Worm (Caenorhabditis elegans) whole organism, late embryonic: ENCODE results near the gene F55G11.6.

Experiments used
- C38D4.7 ChIP-seq: fragments of 200-800 bp; sonication (Bioruptor generic); optimal IDR thresholded peaks from 2 replicates; lab custom pipeline; 2018; ENCODE audit warnings: mild to moderate bottlenecking, missing genetic modification characterization, moderate library complexity, missing compliant biosample characterization
- K09A11.1 ChIP-seq: sonication (generic microtip); optimal IDR thresholded peaks from 2 replicates; lab custom pipeline; 2017; ENCODE audit warnings: antibody characterized with exemption, mild to moderate bottlenecking, missing genetic modification characterization, missing compliant biosample characterization; ENCODE audit not compliant: insufficient read depth
- T23F11.4 ChIP-seq: fragments of 200-800 bp; sonication (Bioruptor generic); optimal IDR thresholded peaks from 2 replicates; lab custom pipeline; 2018; ENCODE audit warnings: mild to moderate bottlenecking, missing genetic modification characterization, missing compliant biosample characterization
- ceh-19 ChIP-seq: fragments of 200-800 bp; sonication (Bioruptor generic); optimal IDR thresholded peaks from 2 replicates; lab custom pipeline; 2018; ENCODE audit warnings: mild to moderate bottlenecking, missing genetic modification characterization, missing compliant biosample characterization
- ceh-2 ChIP-seq: sonication (generic microtip); optimal IDR thresholded peaks from 2 replicates; lab custom pipeline; 2016; ENCODE audit warnings: missing genotype, missing genetic modification characterization, missing compliant biosample characterization
- ceh-24 ChIP-seq: sonication (generic microtip); optimal IDR thresholded peaks from 2 replicates; lab custom pipeline; 2016; ENCODE audit warnings: mild to moderate bottlenecking, missing genetic modification characterization, missing compliant biosample characterization
- ceh-30 ChIP-seq: fragments of 150-350 bp; optimal IDR thresholded peaks from 2 replicates; lab custom pipeline; 2014; ENCODE audit warnings: missing biosample characterization, missing genetic modification characterization
- ceh-34 ChIP-seq: sonication (generic microtip); optimal IDR thresholded peaks from 2 replicates; lab custom pipeline; 2016; ENCODE audit warnings: mild to moderate bottlenecking, missing genetic modification characterization, missing compliant biosample characterization
- ceh-45 ChIP-seq: fragments of 200-800 bp; sonication (Bioruptor generic); IDR thresholded peaks from 2 replicates; pipeline ENCODE4 v1.3.6; 2022; ENCODE audit warnings: missing genetic modification reagents, missing genetic modification characterization, missing compliant biosample characterization
- ceh-6 ChIP-seq: fragments of 200-800 bp; sonication (Bioruptor generic); optimal IDR thresholded peaks from 2 replicates; lab custom pipeline; 2018; ENCODE audit warnings: mild to moderate bottlenecking, missing genetic modification characterization, missing compliant biosample characterization
- ceh-9 ChIP-seq: sonication (generic microtip); optimal IDR thresholded peaks from 2 replicates; lab custom pipeline; 2016; ENCODE audit warnings: mild to moderate bottlenecking, missing genetic modification characterization, inconsistent platforms, missing compliant biosample characterization
- che-1 ChIP-seq: sonication (generic microtip); optimal IDR thresholded peaks from 2 replicates; lab custom pipeline; 2016; ENCODE audit warnings: mild to moderate bottlenecking, missing genetic modification characterization, missing compliant biosample characterization
- dve-1 ChIP-seq: sonication (generic microtip); optimal IDR thresholded peaks from 2 replicates; lab custom pipeline; 2017; ENCODE audit warnings: antibody characterized with exemption, mild to moderate bottlenecking, missing genetic modification characterization, missing compliant biosample characterization
- elt-2 ChIP-seq: sonication (generic microtip); optimal IDR thresholded peaks from 2 replicates; lab custom pipeline; 2016; ENCODE audit warnings: missing genetic modification reagents, missing genetic modification characterization, missing compliant biosample characterization
- elt-4 ChIP-seq: sonication (generic microtip); optimal IDR thresholded peaks from 2 replicates; lab custom pipeline; 2016; ENCODE audit warnings: missing genetic modification characterization, missing compliant biosample characterization
- ets-4 ChIP-seq: sonication (generic microtip); optimal IDR thresholded peaks from 2 replicates; lab custom pipeline; 2016; ENCODE audit warnings: missing genetic modification characterization, missing compliant biosample characterization
- fkh-10 ChIP-seq: fragments of 150-350 bp; optimal IDR thresholded peaks from 2 replicates; lab custom pipeline; 2014; ENCODE audit warnings: missing biosample characterization, missing genetic modification reagents, missing genetic modification characterization
- gmeb-2 ChIP-seq: sonication (generic microtip); optimal IDR thresholded peaks from 2 replicates; lab custom pipeline; 2016; ENCODE audit warnings: missing genetic modification characterization, inconsistent platforms, missing compliant biosample characterization
- hlh-6 ChIP-seq: sonication (generic microtip); optimal IDR thresholded peaks from 2 replicates; lab custom pipeline; 2016; ENCODE audit warnings: missing genotype, missing genetic modification characterization, missing compliant biosample characterization
- hlh-8 ChIP-seq: sonication (generic microtip); optimal IDR thresholded peaks from 2 replicates; lab custom pipeline; 2016; ENCODE audit warnings: missing genotype, missing genetic modification characterization, missing compliant biosample characterization
- lin-11 ChIP-seq: fragments of 200-800 bp; sonication (Bioruptor generic); optimal IDR thresholded peaks from 2 replicates; lab custom pipeline; 2018; ENCODE audit warnings: mild to moderate bottlenecking, missing genetic modification characterization, missing compliant biosample characterization
- mec-3 ChIP-seq: sonication (generic microtip); optimal IDR thresholded peaks from 2 replicates; lab custom pipeline; 2016; ENCODE audit warnings: borderline replicate concordance, missing genetic modification characterization, missing compliant biosample characterization
- nfya-1 ChIP-seq: sonication (generic microtip); optimal IDR thresholded peaks from 2 replicates; lab custom pipeline; 2017; ENCODE audit warnings: missing genetic modification characterization, mild to moderate bottlenecking, missing compliant biosample characterization, antibody characterized with exemption, moderate library complexity
- nhr-11 ChIP-seq: fragments of 150-350 bp; optimal IDR thresholded peaks from 2 replicates; lab custom pipeline; 2014; ENCODE audit warnings: missing biosample characterization, missing genetic modification characterization
- nhr-232 ChIP-seq: sonication (generic microtip); optimal IDR thresholded peaks from 2 replicates; lab custom pipeline; 2016; ENCODE audit warnings: missing genetic modification characterization, missing compliant biosample characterization
- npax-4 ChIP-seq: sonication (generic microtip); optimal IDR thresholded peaks from 2 replicates; lab custom pipeline; 2016; ENCODE audit warnings: missing genetic modification characterization, missing compliant biosample characterization
- odd-2 ChIP-seq: sonication (generic microtip); optimal IDR thresholded peaks from 2 replicates; lab custom pipeline; 2017; ENCODE audit warnings: antibody characterized with exemption, mild to moderate bottlenecking, missing genetic modification characterization, missing compliant biosample characterization
- pax-1 ChIP-seq: fragments of 150-350 bp; optimal IDR thresholded peaks from 2 replicates; lab custom pipeline; 2014; ENCODE audit warnings: missing biosample characterization, missing genetic modification characterization
- pha-4 ChIP-seq: fragments of 150-350 bp; optimal IDR thresholded peaks from 2 replicates; lab custom pipeline; 2018; ENCODE audit warnings: missing biosample characterization, missing genetic modification reagents, missing genetic modification characterization
- pqm-1 ChIP-seq: sonication (generic microtip); optimal IDR thresholded peaks from 2 replicates; lab custom pipeline; 2016; ENCODE audit warnings: missing genetic modification characterization, missing compliant biosample characterization
- pros-1 ChIP-seq: fragments of 150-350 bp; optimal IDR thresholded peaks from 2 replicates; lab custom pipeline; 2014; ENCODE audit warnings: missing biosample characterization, missing genetic modification reagents, missing genetic modification characterization
- syd-9 ChIP-seq: sonication (generic microtip); optimal IDR thresholded peaks from 2 replicates; lab custom pipeline; 2016; ENCODE audit warnings: mild to moderate bottlenecking, missing genetic modification characterization, moderate library complexity, missing compliant biosample characterization
- tbx-2 ChIP-seq: sonication (generic microtip); optimal IDR thresholded peaks from 2 replicates; lab custom pipeline; 2016; ENCODE audit warnings: missing genetic modification characterization, missing compliant biosample characterization
- tbx-7 ChIP-seq: sonication (generic microtip); optimal IDR thresholded peaks from 2 replicates; lab custom pipeline; 2016; ENCODE audit warnings: missing genotype, missing genetic modification characterization, missing compliant biosample characterization
- ttx-3 ChIP-seq: sonication (generic microtip); optimal IDR thresholded peaks from 2 replicates; lab custom pipeline; 2016; ENCODE audit warnings: missing genetic modification reagents, missing genetic modification characterization, missing compliant biosample characterization

Gene F55G11.6

DNA sequence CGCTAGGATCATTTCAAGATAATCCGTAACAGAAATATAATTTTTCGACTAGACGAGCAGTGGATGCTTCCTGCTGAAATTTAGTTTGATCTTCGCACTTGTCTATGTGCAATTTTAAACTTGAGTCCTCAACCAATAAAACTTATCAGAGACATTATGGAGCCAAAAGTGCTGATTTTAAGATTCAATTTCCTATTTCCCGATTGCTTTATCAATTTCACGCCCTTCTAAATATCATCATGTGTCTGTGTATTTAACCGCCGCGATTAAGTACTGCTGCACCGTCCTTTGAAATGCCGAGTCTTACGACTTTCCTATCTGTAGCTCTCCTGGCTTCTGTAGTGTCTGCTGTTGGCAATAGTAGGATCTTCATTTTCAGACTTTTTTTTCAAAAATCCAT, 36.8 kb upstream of the F55G11.6 start, which contains the start of gene C32H11.4:
TSS of gene C32H11.4 (plus strand) at position 238 of the 400 bp plus-strand sequence.
- TF ChIP-seq elt-2 (tag; lab: Kevin White, UChicago), result no peak
- TF ChIP-seq pha-4, result no peak
- TF ChIP-seq che-1 (tag; lab: Kevin White, UChicago), result no peak
- TF ChIP-seq pax-1 (tag; lab: Kevin White, UChicago), result no peak
- TF ChIP-seq ceh-24 (tag; lab: Kevin White, UChicago), result no peak

DNA sequence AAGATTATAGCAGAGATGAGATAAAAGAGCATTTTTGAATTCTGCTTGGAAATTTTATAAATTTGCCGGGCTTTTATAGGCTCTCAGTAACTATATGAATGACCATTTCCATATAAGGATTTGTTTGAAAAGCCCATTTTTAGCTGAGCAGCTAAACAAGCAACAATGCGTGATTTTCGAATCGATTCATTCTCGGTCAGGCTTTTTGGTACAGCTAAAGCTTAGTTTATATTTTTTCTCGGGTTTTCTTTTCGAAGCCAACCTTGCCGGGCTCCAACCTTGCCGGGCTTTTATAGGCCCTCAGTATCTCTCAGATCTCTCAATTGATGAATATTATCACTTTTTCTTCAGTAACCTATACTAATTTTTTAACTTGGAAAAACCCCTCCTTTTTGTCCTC, 33.5 kb upstream of the F55G11.6 start, which contains the start of gene srlf-4:
TSS of gene srlf-4 (minus strand) at position 101 of the 400 bp plus-strand sequence.
- TF ChIP-seq pros-1 (tag; lab: Kevin White, UChicago) (no peak), nhr-11 (tag; lab: Kevin White, UChicago) (no peak), lin-11 (tag; lab: Kevin White, UChicago) (no peak), ceh-24 (tag; lab: Kevin White, UChicago) (no peak), mec-3 (tag; lab: Kevin White, UChicago) (no peak), ceh-9 (tag; lab: Kevin White, UChicago) (no peak), elt-4 (tag; lab: Kevin White, UChicago) (no peak), odd-2 (tag; lab: Kevin White, UChicago) (no peak), K09A11.1 (no peak), ceh-30 (tag; lab: Kevin White, UChicago) (no peak), gmeb-2 (no peak), pqm-1 (tag; lab: Kevin White, UChicago) (no peak), ceh-2 (tag; lab: Kevin White, UChicago) (no peak), T23F11.4 (GFP tag; lab: Kevin White, UChicago) (no peak), che-1 (tag; lab: Kevin White, UChicago) (no peak)

DNA sequence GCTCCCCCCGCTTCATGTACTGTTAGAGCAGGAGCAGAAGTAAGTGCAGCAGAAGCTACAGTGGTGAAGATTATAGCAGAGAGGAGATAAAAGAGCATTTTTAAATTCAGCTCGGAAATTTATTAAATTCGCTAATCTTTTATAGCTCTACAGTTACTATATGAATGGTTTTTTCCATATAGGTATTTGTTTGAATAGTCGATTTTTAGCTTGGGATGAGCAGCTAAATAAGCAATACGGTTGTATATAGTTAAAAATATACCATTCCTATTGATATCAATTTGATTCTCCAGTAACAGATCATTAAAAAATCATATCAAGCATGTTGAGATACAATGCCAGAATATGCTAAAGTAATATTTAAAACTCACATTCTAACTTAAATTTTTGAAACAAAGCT, 31.2 kb upstream of the F55G11.6 start, which contains the start of gene srlf-5:
TSS of gene srlf-5 (minus strand) at position 101 of the 400 bp plus-strand sequence.
- TF ChIP-seq T23F11.4 (GFP tag; lab: Kevin White, UChicago), result no peak
- no peak for TF ChIP-seq ceh-19 (GFP tag; lab: Kevin White, UChicago)
- no peak for TF ChIP-seq lin-11 (tag; lab: Kevin White, UChicago)
- no peak for TF ChIP-seq fkh-10 (GFP tag; lab: Kevin White, UChicago)
- TF ChIP-seq syd-9 (tag; lab: Kevin White, UChicago), result no peak
- TF ChIP-seq hlh-6, result no peak
- no peak for TF ChIP-seq npax-4 (tag; lab: Kevin White, UChicago)
- TF ChIP-seq elt-2 (tag; lab: Kevin White, UChicago), result no peak
- TF ChIP-seq nhr-232 (tag; lab: Kevin White, UChicago), result no peak
- TF ChIP-seq ceh-24 (tag; lab: Kevin White, UChicago), result no peak
- TF ChIP-seq tbx-7 (tag; lab: Kevin White, UChicago), result no peak
- no peak for TF ChIP-seq tbx-2 (tag; lab: Kevin White, UChicago)
- no peak for TF ChIP-seq ceh-34 (tag; lab: Kevin White, UChicago)
- TF ChIP-seq ttx-3 (tag; lab: Kevin White, UChicago), result no peak
- TF ChIP-seq dve-1 (tag; lab: Kevin White, UChicago), result no peak
- TF ChIP-seq pros-1 (tag; lab: Kevin White, UChicago), result no peak

DNA sequence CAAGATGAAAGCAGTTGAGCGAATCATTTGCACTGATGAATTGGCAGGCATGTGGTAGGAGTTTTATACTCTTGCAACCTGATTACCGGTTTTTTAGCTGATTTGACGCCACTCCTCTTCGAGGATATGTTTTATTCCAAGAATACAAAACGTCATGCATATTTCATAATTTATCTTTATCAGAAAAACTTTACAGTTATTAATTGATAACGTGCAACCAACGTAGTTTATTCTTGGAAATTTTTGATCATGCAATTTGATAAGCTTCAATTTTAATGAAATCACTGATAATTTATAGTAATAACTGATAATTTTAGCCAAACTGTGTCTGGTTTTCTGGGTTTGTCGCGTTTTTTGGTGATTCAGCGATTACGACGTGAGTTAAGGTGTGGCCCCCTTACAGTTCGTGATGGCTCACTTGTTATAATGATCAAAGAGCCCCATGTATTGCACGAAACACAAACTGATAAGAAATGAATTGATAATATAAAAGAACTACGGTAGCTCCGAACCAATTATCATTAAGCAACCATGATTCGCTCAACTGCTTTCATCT, 21.5 kb upstream of the F55G11.6 start, which contains the start of the genes cld-1 and dod-21:
TSS of gene cld-1 (minus strand) at position 51 of the 556 bp plus-strand sequence.
TSS of gene dod-21 (plus strand) at position 518 of the 556 bp plus-strand sequence.
- no peak for TF ChIP-seq gmeb-2
- peak; percentile 70 for TF ChIP-seq elt-2 (tag; lab: Kevin White, UChicago)

DNA sequence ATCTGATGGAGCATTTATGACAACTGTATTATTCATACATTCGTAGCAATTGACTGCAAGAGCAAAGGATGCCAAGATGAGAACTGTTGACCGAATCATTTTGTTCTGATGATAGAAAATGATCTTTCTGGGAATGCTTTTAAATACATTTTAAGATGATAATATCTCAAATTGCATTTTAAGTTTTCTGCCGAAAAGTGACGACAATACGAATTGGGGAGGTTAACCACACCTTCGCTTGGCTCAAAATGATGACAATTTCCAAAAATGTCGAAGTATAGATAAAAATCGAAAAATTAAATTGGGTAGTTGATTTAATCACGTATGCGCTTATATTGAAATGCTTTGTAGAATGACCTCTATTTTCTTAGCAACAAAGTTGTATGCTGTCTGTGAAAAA, 16.6 kb upstream of the F55G11.6 start, which contains the start of gene dod-24:
TSS of gene dod-24 (minus strand) at position 101 of the 400 bp plus-strand sequence.
- TF ChIP-seq ets-4 (tag; lab: Kevin White, UChicago), result no peak
- TF ChIP-seq tbx-2 (tag; lab: Kevin White, UChicago), result no peak
- no peak for TF ChIP-seq pros-1 (tag; lab: Kevin White, UChicago)
- no peak for TF ChIP-seq hlh-8 (tag; lab: Kevin White, UChicago)
- no peak for TF ChIP-seq C38D4.7 (GFP tag; lab: Kevin White, UChicago)
- TF ChIP-seq nhr-11 (tag; lab: Kevin White, UChicago), result no peak
- TF ChIP-seq nfya-1, result no peak
- no peak for TF ChIP-seq ceh-6 (GFP tag; lab: Kevin White, UChicago)
- TF ChIP-seq ceh-45 (GFP tag; lab: Robert Waterston, UW), result no peak
- TF ChIP-seq mec-3 (tag; lab: Kevin White, UChicago), result no peak
- no peak for TF ChIP-seq K09A11.1
- TF ChIP-seq dve-1 (tag; lab: Kevin White, UChicago), result no peak
